Worm (Caenorhabditis elegans): Measurements from ENCODE around the gene nca-2.

DNA sequence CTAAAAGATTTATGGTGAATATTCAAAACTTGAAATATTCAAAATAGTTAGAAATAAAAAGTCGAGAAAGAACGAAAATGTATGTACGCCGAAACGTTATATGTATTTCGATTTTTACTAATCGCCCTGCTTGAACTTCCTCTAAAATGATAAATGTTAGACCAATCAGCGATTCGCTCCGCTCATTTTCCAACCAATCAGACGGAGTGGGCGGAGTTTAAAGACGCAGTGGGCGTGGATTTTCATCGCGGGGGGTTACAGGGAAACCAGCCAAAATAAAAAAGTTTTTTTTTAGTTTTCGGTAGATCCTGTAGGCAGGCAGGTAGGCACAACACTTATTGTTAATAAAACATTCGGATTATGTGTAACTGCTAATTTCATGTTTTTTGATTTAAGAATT lies 12.4 kb upstream of the nca-2 start:
- TF ChIP-seq R02D3.7 (tag; optimal IDR thresholded peaks at IDR 0.05) (no peak), elt-1 (tag; optimal IDR thresholded peaks at IDR 0.05) (no peak), unc-39 (tag; optimal IDR thresholded peaks at IDR 0.05) (no peak), mdl-1 (tag; optimal IDR thresholded peaks at IDR 0.05) (no peak), lin-15B (tag; optimal IDR thresholded peaks at IDR 0.05) (no peak), jun-1 (tag; optimal IDR thresholded peaks at IDR 0.05) (no peak), ztf-11 (tag; optimal IDR thresholded peaks at IDR 0.05) (no peak), elt-3 (tag; optimal IDR thresholded peaks at IDR 0.05) (no peak), pha-4 (tag; optimal IDR thresholded peaks at IDR 0.05) (no peak), ceh-82 (tag; optimal IDR thresholded peaks at IDR 0.05) (no peak), sea-2 (GFP tag; optimal IDR thresholded peaks at IDR 0.05) (no peak), nhr-77 (tag; optimal IDR thresholded peaks at IDR 0.05) (no peak), nhr-23 (tag; optimal IDR thresholded peaks at IDR 0.05) (no peak)
